Fruit fly (Drosophila melanogaster) whole organism, embryonic: Measurements from ENCODE around the gene Nepl3.
A peak's percentile ranks its signal among the peaks of the same experiment; 100 is the strongest.

Source experiments
- Antp ChIP-seq: fragments of 200-800 bp; sonication (Bioruptor generic); optimal IDR thresholded peaks from 3 replicates; lab custom pipeline; 2016; ENCODE audit warnings: missing biosample characterization, missing genetic modification characterization
- CG10431 ChIP-seq: fragments of 200-800 bp; sonication (Bioruptor generic); optimal IDR thresholded peaks from 3 replicates; lab custom pipeline; 2018; ENCODE audit warnings: missing biosample characterization, mild to moderate bottlenecking, missing genetic modification characterization
- CG12391 ChIP-seq: fragments of 200-800 bp; sonication (Bioruptor generic); optimal IDR thresholded peaks from 3 replicates; lab custom pipeline; 2018; ENCODE audit warnings: missing biosample characterization, mild to moderate bottlenecking, missing genetic modification characterization, moderate library complexity
- CG16815 ChIP-seq: fragments of 200-800 bp; sonication (Bioruptor generic); optimal IDR thresholded peaks from 3 replicates; lab custom pipeline; 2017; ENCODE audit warnings: missing biosample characterization, mild to moderate bottlenecking, missing genetic modification characterization
- CG1792 ChIP-seq: fragments of 200-800 bp; sonication (Bioruptor generic); optimal IDR thresholded peaks from 2 replicates; lab custom pipeline; 2016; ENCODE audit warnings: missing biosample characterization, missing genetic modification characterization
- CG18476 ChIP-seq: fragments of 200-800 bp; sonication (Bioruptor generic); optimal IDR thresholded peaks from 2 replicates; lab custom pipeline; 2016; ENCODE audit warnings: missing biosample characterization, mild to moderate bottlenecking, missing genetic modification characterization
- CG3407 ChIP-seq: fragments of 200-800 bp; sonication (Bioruptor generic); optimal IDR thresholded peaks from 2 replicates; lab custom pipeline; 2018; ENCODE audit warnings: missing biosample characterization, mild to moderate bottlenecking, missing genetic modification characterization
- CG4854 ChIP-seq: fragments of 200-800 bp; sonication (Bioruptor generic); optimal IDR thresholded peaks from 2 replicates; lab custom pipeline; 2016; ENCODE audit warnings: missing biosample characterization, missing genetic modification characterization, inconsistent platforms
- CG6791 ChIP-seq: fragments of 200-800 bp; sonication (Bioruptor generic); IDR thresholded peaks from 3 replicates; pipeline ENCODE4 v1.3.6; 2022; ENCODE audit warnings: missing biosample characterization, missing genetic modification characterization; ENCODE audit not compliant: partially characterized antibody
- CG7556 ChIP-seq: fragments of 200-800 bp; sonication (Bioruptor generic); optimal IDR thresholded peaks from 2 replicates; lab custom pipeline; 2017; ENCODE audit warnings: missing biosample characterization, mild to moderate bottlenecking, missing genetic modification characterization
- D19A ChIP-seq: fragments of 200-800 bp; optimal IDR thresholded peaks from 3 replicates; lab custom pipeline; 2019; ENCODE audit warnings: missing biosample characterization, mild to moderate bottlenecking, missing genetic modification characterization, moderate library complexity
- Deaf1 ChIP-seq: fragments of 200-800 bp; optimal IDR thresholded peaks from 3 replicates; lab custom pipeline; 2019; ENCODE audit warnings: missing biosample characterization, mild to moderate bottlenecking, missing genetic modification characterization, moderate library complexity
- Dek ChIP-seq: fragments of 200-800 bp; sonication (Bioruptor generic); optimal IDR thresholded peaks from 3 replicates; lab custom pipeline; 2019; ENCODE audit warnings: missing biosample characterization, mild to moderate bottlenecking, missing genetic modification characterization, moderate library complexity
- HLH54F ChIP-seq: fragments of 200-800 bp; sonication (Bioruptor generic); optimal IDR thresholded peaks from 3 replicates; lab custom pipeline; 2016; ENCODE audit warnings: missing biosample characterization, missing genetic modification characterization
- Hand ChIP-seq: fragments of 200-800 bp; sonication (Bioruptor generic); optimal IDR thresholded peaks from 2 replicates; lab custom pipeline; 2017; ENCODE audit warnings: mild to moderate bottlenecking, missing biosample characterization, missing genetic modification reagents, missing genetic modification characterization
- Hr3 ChIP-seq: fragments of 200-800 bp; sonication (Bioruptor generic); optimal IDR thresholded peaks from 3 replicates; lab custom pipeline; 2016; ENCODE audit warnings: missing biosample characterization, missing genetic modification characterization
- Nf-YC ChIP-seq: fragments of 200-800 bp; optimal IDR thresholded peaks from 3 replicates; lab custom pipeline; 2019; ENCODE audit warnings: missing biosample characterization, mild to moderate bottlenecking, missing genetic modification characterization, moderate library complexity
- Oli ChIP-seq: fragments of 200-800 bp; sonication (Bioruptor generic); optimal IDR thresholded peaks from 2 replicates; lab custom pipeline; 2018; ENCODE audit warnings: missing biosample characterization, mild to moderate bottlenecking, missing genetic modification characterization, moderate library complexity
- Sox100B ChIP-seq: fragments of 200-800 bp; sonication (Bioruptor generic); optimal IDR thresholded peaks from 3 replicates; lab custom pipeline; 2018; ENCODE audit warnings: missing biosample characterization, mild to moderate bottlenecking, missing genetic modification characterization
- Spps ChIP-seq: fragments of 200-800 bp; sonication (Bioruptor generic); optimal IDR thresholded peaks from 2 replicates; lab custom pipeline; 2018; ENCODE audit warnings: missing biosample characterization, mild to moderate bottlenecking, missing genetic modification characterization
- Sry-β ChIP-seq: fragments of 200-800 bp; sonication (Bioruptor generic); optimal IDR thresholded peaks from 2 replicates; lab custom pipeline; 2018; ENCODE audit warnings: missing biosample characterization, mild to moderate bottlenecking, missing genetic modification characterization, moderate library complexity
- Ssrp ChIP-seq: fragments of 200-800 bp; sonication (Bioruptor generic); optimal IDR thresholded peaks from 2 replicates; lab custom pipeline; 2018; ENCODE audit warnings: missing biosample characterization, mild to moderate bottlenecking, missing genetic modification characterization, moderate library complexity
- Usf ChIP-seq: fragments of 200-800 bp; sonication (Bioruptor generic); optimal IDR thresholded peaks from 2 replicates; lab custom pipeline; 2017; ENCODE audit warnings: missing genotype, missing biosample characterization, missing genetic modification characterization
- aop ChIP-seq: fragments of 200-800 bp; sonication (Bioruptor generic); IDR thresholded peaks from 2 replicates; pipeline ENCODE4 v1.3.6; 2022; ENCODE audit warnings: missing biosample characterization, missing genetic modification characterization
- bbx ChIP-seq: fragments of 200-800 bp; sonication (Bioruptor generic); IDR thresholded peaks from 2 replicates; pipeline ENCODE4 v1.3.6; 2022; ENCODE audit warnings: missing biosample characterization, missing genetic modification characterization; ENCODE audit not compliant: partially characterized antibody
- ci ChIP-seq: fragments of 200-800 bp; sonication (Bioruptor generic); IDR thresholded peaks from 3 replicates; pipeline ENCODE4 v1.3.6; 2022; ENCODE audit warnings: missing biosample characterization, missing genetic modification characterization
- crc ChIP-seq: fragments of 200-800 bp; sonication (Bioruptor generic); optimal IDR thresholded peaks from 2 replicates; lab custom pipeline; 2016; ENCODE audit warnings: missing biosample characterization, missing genetic modification characterization
- cwo ChIP-seq: fragments of 200-800 bp; sonication (Bioruptor generic); optimal IDR thresholded peaks from 3 replicates; lab custom pipeline; 2017; ENCODE audit warnings: missing biosample characterization, missing genetic modification characterization, mild to moderate bottlenecking, moderate library complexity, missing genetic modification reagents
- ems ChIP-seq: fragments of 200-800 bp; sonication (Bioruptor generic); optimal IDR thresholded peaks from 3 replicates; lab custom pipeline; 2016; ENCODE audit warnings: missing biosample characterization, missing genetic modification characterization
- eve ChIP-seq, 2 experiments: fragments of >200 bp; optimal IDR thresholded peaks; 2 replicates each; lab custom pipeline; 2017; ENCODE audit warnings: missing biosample characterization in 2 of 2, missing genetic modification characterization in 2 of 2
- ewg ChIP-seq: fragments of 200-800 bp; sonication (Bioruptor generic); optimal IDR thresholded peaks from 3 replicates; lab custom pipeline; 2017; ENCODE audit warnings: mild to moderate bottlenecking, missing biosample characterization, missing genetic modification reagents, missing genetic modification characterization
- fd102C ChIP-seq: fragments of 200-800 bp; sonication (Bioruptor generic); optimal IDR thresholded peaks from 2 replicates; lab custom pipeline; 2018; ENCODE audit warnings: missing biosample characterization, mild to moderate bottlenecking, missing genetic modification characterization, moderate library complexity
- fd3F ChIP-seq: fragments of 200-800 bp; sonication (Bioruptor generic); optimal IDR thresholded peaks from 2 replicates; lab custom pipeline; 2018; ENCODE audit warnings: missing biosample characterization, mild to moderate bottlenecking, missing genetic modification characterization, moderate library complexity
- fu2 ChIP-seq: fragments of 200-800 bp; sonication (Bioruptor generic); optimal IDR thresholded peaks from 2 replicates; lab custom pipeline; 2016; ENCODE audit warnings: missing biosample characterization, missing genetic modification characterization
- grau ChIP-seq: fragments of 200-800 bp; optimal IDR thresholded peaks from 3 replicates; lab custom pipeline; 2019; ENCODE audit warnings: missing biosample characterization, mild to moderate bottlenecking, missing genetic modification characterization, moderate library complexity
- h ChIP-seq: fragments of >200 bp; optimal IDR thresholded peaks from 2 replicates; lab custom pipeline; 2017
- hkb ChIP-seq, 2 experiments: fragments of 200-800 bp in 1 of 2; fragments of >200 bp in 1 of 2; sonication (Bioruptor generic) in 1 of 2; IDR thresholded peaks in 1 of 2; optimal IDR thresholded peaks in 1 of 2; 2 replicates each; pipeline versions ENCODE4 v1.3.6 to Lab custom; 2017 to 2022; ENCODE audit warnings: missing biosample characterization in 1 of 2, missing genetic modification characterization in 1 of 2
- hth ChIP-seq: fragments of >200 bp; optimal IDR thresholded peaks from 2 replicates; lab custom pipeline; 2017; ENCODE audit warnings: inconsistent platforms
- inv ChIP-seq: fragments of 200-800 bp; sonication (Bioruptor generic); IDR thresholded peaks from 2 replicates; pipeline ENCODE4 v1.3.6; 2022; ENCODE audit warnings: missing biosample characterization, missing genetic modification characterization; ENCODE audit not compliant: partially characterized antibody
- mam ChIP-seq: fragments of 200-800 bp; sonication (Bioruptor generic); optimal IDR thresholded peaks from 3 replicates; lab custom pipeline; 2016; ENCODE audit warnings: missing biosample characterization, missing genetic modification characterization
- nmo ChIP-seq: fragments of 200-800 bp; sonication (Bioruptor generic); optimal IDR thresholded peaks from 2 replicates; lab custom pipeline; 2018; ENCODE audit warnings: missing biosample characterization, mild to moderate bottlenecking, missing genetic modification characterization, moderate library complexity
- pnt ChIP-seq: fragments of 200-800 bp; sonication (Bioruptor generic); optimal IDR thresholded peaks from 3 replicates; lab custom pipeline; 2016; ENCODE audit warnings: missing biosample characterization, missing genetic modification characterization
- run ChIP-seq: fragments of 200-800 bp; sonication (Bioruptor generic); optimal IDR thresholded peaks from 3 replicates; lab custom pipeline; 2018; ENCODE audit warnings: missing biosample characterization, mild to moderate bottlenecking, missing genetic modification characterization
- sc ChIP-seq, 3 experiments: fragments of >200 bp in 2 of 3; fragments of 200-800 bp in 1 of 3; sonication (Bioruptor generic) in 1 of 3; optimal IDR thresholded peaks; 2 replicates in 2 of 3; 3 replicates in 1 of 3; lab custom pipeline; 2017; ENCODE audit warnings: mild to moderate bottlenecking in 1 of 3, missing biosample characterization in 1 of 3, missing genetic modification characterization in 1 of 3, missing genetic modification reagents in 1 of 3
- so ChIP-seq: fragments of 200-800 bp; sonication (Bioruptor generic); IDR thresholded peaks from 3 replicates; pipeline ENCODE4 v1.3.6; 2022; ENCODE audit warnings: missing biosample characterization, missing genetic modification characterization
- tap ChIP-seq: fragments of 200-800 bp; optimal IDR thresholded peaks from 3 replicates; lab custom pipeline; 2019; ENCODE audit warnings: missing biosample characterization, mild to moderate bottlenecking, missing genetic modification characterization, moderate library complexity
- tll ChIP-seq, 2 experiments: fragments of 200-800 bp in 1 of 2; fragments of >200 bp in 1 of 2; sonication (Bioruptor generic) in 1 of 2; optimal IDR thresholded peaks; 2 replicates each; lab custom pipeline; 2017 to 2019; ENCODE audit warnings: missing biosample characterization in 2 of 2, missing genetic modification characterization in 2 of 2, mild to moderate bottlenecking in 1 of 2, moderate library complexity in 1 of 2
- unc-4 ChIP-seq: fragments of 200-800 bp; sonication (Bioruptor generic); IDR thresholded peaks from 2 replicates; pipeline ENCODE4 v1.3.6; 2022; ENCODE audit warnings: missing biosample characterization, missing genetic modification characterization; ENCODE audit not compliant: partially characterized antibody

Nepl3 gene

DNA sequence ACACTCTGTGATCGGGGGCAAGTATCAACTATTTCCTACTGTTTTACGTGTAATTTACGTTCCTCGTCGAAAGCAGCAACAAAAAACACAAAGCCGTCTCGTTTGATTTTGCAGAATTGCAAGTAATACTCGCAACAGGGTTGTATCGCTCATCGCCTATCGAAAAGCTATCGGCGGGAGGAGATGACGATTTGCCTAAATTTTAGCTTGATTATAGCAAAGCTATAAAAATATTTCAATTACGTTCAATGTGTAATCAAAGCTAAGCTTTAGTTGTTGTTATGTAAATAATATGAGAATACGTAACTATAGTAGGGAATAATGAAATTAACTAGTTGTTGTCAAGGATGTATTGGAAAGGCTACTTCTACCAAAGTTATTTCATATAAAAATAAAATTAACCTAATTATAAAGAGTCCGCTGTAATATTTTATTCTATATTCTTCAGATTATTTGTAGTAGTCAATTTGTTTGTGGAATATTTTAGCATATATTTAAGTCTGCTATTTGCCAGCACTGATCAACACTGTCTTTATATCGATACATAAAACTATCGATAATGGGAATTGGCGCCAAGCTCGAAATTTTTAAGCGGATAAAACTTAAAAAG is 1.7 kb upstream of the Nepl3 start, which contains the start of gene Rpn11 (continued):
- TF ChIP-seq Oli = peak; percentile 44
- TF ChIP-seq Dek (tag; lab: Kevin White, UChicago) = peak; percentile 59
- TF ChIP-seq mam (GFP tag; lab: Kevin White, UChicago) = peak; percentile 24
- TF ChIP-seq CG4854 (GFP tag; lab: Kevin White, UChicago) = peak; percentile 19
- no peak for TF ChIP-seq sc (optimal IDR thresholded peaks at IDR 0.05; lab: Kevin White, UChicago)
- peak; percentile 24 for TF ChIP-seq sc (GFP tag; optimal IDR thresholded peaks at IDR 0.05; lab: Kevin White, UChicago)
- TF ChIP-seq hkb (optimal IDR thresholded peaks at IDR 0.05; lab: Kevin White, UChicago) = no peak
- TF ChIP-seq hkb (GFP tag; IDR thresholded peaks at IDR 0.05; lab: Robert Waterston, UW) = no peak
- peak; percentile 27 for TF ChIP-seq cwo (GFP tag; lab: Kevin White, UChicago)
- peak; percentile 72 for TF ChIP-seq CG7556
- peak; percentile 18 for TF ChIP-seq Antp (GFP tag; lab: Kevin White, UChicago)
- TF ChIP-seq tll (GFP tag; optimal IDR thresholded peaks at IDR 0.05; lab: Kevin White, UChicago) = no peak
- TF ChIP-seq eve (GFP tag; optimal IDR thresholded peaks at IDR 0.05; lab: Kevin White, UChicago) = no peak
- peak; percentile 86 for TF ChIP-seq CG12391
- peak; percentile 80 for TF ChIP-seq nmo (GFP tag; lab: Kevin White, UChicago)
- TF ChIP-seq unc-4 (GFP tag; lab: Robert Waterston, UW) = peak; percentile 38; the same call in 1 of the 2 replicates
- no peak for TF ChIP-seq CG1792 (GFP tag; lab: Kevin White, UChicago)
- TF ChIP-seq CG6791 = no peak
- TF ChIP-seq Spps (tag; lab: Kevin White, UChicago) = peak; percentile 34
- TF ChIP-seq fd3F (GFP tag; lab: Kevin White, UChicago) = peak; percentile 45
- TF ChIP-seq grau = peak; percentile 74
- peak; percentile 26; the same call in 1 of the 2 replicates for TF ChIP-seq bbx
- TF ChIP-seq run (tag; lab: Kevin White, UChicago) = no peak
- TF ChIP-seq so = no peak
- TF ChIP-seq crc (GFP tag; lab: Kevin White, UChicago) = no peak
- TF ChIP-seq inv (GFP tag; lab: Robert Waterston, UW) = no peak
- TF ChIP-seq hth = no peak
- TF ChIP-seq pnt = no peak
- TF ChIP-seq aop (GFP tag; lab: Robert Waterston, UW) = no peak
- no peak for TF ChIP-seq fd102C (GFP tag; lab: Kevin White, UChicago)
- peak; percentile 69 for TF ChIP-seq Ssrp
- TF ChIP-seq CG10431 (GFP tag; lab: Kevin White, UChicago) = no peak
- peak; percentile 37 for TF ChIP-seq D19A (tag; lab: Kevin White, UChicago)
- no peak for TF ChIP-seq h (lab: Kevin White, UChicago)
- peak; percentile 69 for TF ChIP-seq Sox100B (GFP tag; lab: Kevin White, UChicago)
- peak; percentile 7 for TF ChIP-seq Usf (GFP tag; lab: Kevin White, UChicago)
- TF ChIP-seq Hand = peak; percentile 33
- peak; percentile 26 for TF ChIP-seq Deaf1 (tag; lab: Kevin White, UChicago)
- TF ChIP-seq Sry-β = peak; percentile 97
- TF ChIP-seq fu2 (GFP tag; lab: Kevin White, UChicago) = peak; percentile 16
- TF ChIP-seq ems (GFP tag; lab: Kevin White, UChicago) = peak; percentile 13
- peak; percentile 74 for TF ChIP-seq Hr3
- peak; percentile 44 for TF ChIP-seq CG16815
- peak; percentile 53 for TF ChIP-seq tap (tag; lab: Kevin White, UChicago)
- peak; percentile 32 for TF ChIP-seq HLH54F
- peak; percentile 11 for TF ChIP-seq CG3407
- 0 out of 3 replicates have a peak, but pooled peaks have one; percentile 9 for TF ChIP-seq ci (GFP tag; lab: Robert Waterston, UW)
- TF ChIP-seq Nf-YC (tag; lab: Kevin White, UChicago) = peak; percentile 75
- peak; percentile 18 for TF ChIP-seq ewg
- TF ChIP-seq CG18476 = peak; percentile 37
